Worm (Caenorhabditis elegans) whole organism, young adult: ENCODE results near the gene F52C6.2.

Experiments
- B0019.2 ChIP-seq: fragments of 200-800 bp; sonication (Bioruptor generic); conservative IDR thresholded peaks from 2 replicates; pipeline ENCODE4 v1.3.6; 2022; ENCODE audit warnings: missing genetic modification reagents, missing genetic modification characterization, missing compliant biosample characterization
- F10E7.11 ChIP-seq: sonication (generic microtip); optimal IDR thresholded peaks from 2 replicates; lab custom pipeline; 2017; ENCODE audit warnings: mild to moderate bottlenecking, missing genetic modification characterization, moderate library complexity, missing compliant biosample characterization
- F55B11.4 ChIP-seq: sonication (generic microtip); optimal IDR thresholded peaks from 2 replicates; lab custom pipeline; 2016; ENCODE audit warnings: missing compliant biosample characterization, missing genetic modification characterization, borderline replicate concordance; ENCODE audit not compliant: insufficient read depth
- K12H6.12 ChIP-seq: fragments of 200-800 bp; sonication (Bioruptor generic); optimal IDR thresholded peaks from 2 replicates; lab custom pipeline; 2018; ENCODE audit warnings: mild to moderate bottlenecking, missing genetic modification characterization, missing compliant biosample characterization
- T07F8.4 ChIP-seq: sonication (generic microtip); optimal IDR thresholded peaks from 2 replicates; lab custom pipeline; 2016; ENCODE audit warnings: mild to moderate bottlenecking, missing genetic modification characterization, moderate library complexity, missing compliant biosample characterization
- Y53F4B.3 ChIP-seq: fragments of 200-800 bp; sonication (Bioruptor generic); IDR thresholded peaks from 2 replicates; pipeline ENCODE4 v1.3.6; 2022; ENCODE audit warnings: missing genetic modification reagents, missing genetic modification characterization, missing compliant biosample characterization
- Y67H2A.10 ChIP-seq: fragments of 200-800 bp; sonication (Bioruptor generic); conservative IDR thresholded peaks from 2 replicates; pipeline ENCODE4 v1.3.6; 2022; ENCODE audit warnings: missing genetic modification reagents, missing genetic modification characterization, missing compliant biosample characterization
- akir-1 ChIP-seq: fragments of 200-800 bp; sonication (Bioruptor generic); optimal IDR thresholded peaks from 2 replicates; lab custom pipeline; 2018; ENCODE audit warnings: mild to moderate bottlenecking, missing genetic modification characterization, moderate library complexity, missing compliant biosample characterization
- ama-1 ChIP-seq, 3 experiments: fragments of 150-350 bp in 1 of 3; sonication (generic microtip) in 2 of 3; optimal IDR thresholded peaks; 2 replicates each; lab custom pipeline; 2014 to 2018; ENCODE audit warnings: missing biosample characterization in 2 of 3, missing genetic modification characterization in 2 of 3, missing genetic modification reagents in 2 of 3
- aptf-2 ChIP-seq: fragments of 200-800 bp; sonication (Bioruptor generic); conservative IDR thresholded peaks from 2 replicates; pipeline ENCODE4 v1.3.6; 2022; ENCODE audit warnings: missing genetic modification reagents, missing genetic modification characterization, missing compliant biosample characterization
- cebp-1 ChIP-seq, 2 experiments: fragments of 200-800 bp in 1 of 2; sonication (Bioruptor generic) in 1 of 2; sonication (generic microtip) in 1 of 2; IDR thresholded peaks in 1 of 2; optimal IDR thresholded peaks in 1 of 2; 2 replicates each; pipeline versions ENCODE4 v1.3.6 to Lab custom; 2017 to 2022; ENCODE audit warnings: missing compliant biosample characterization in 2 of 2, missing genetic modification characterization in 2 of 2, mild to moderate bottlenecking in 1 of 2, missing genetic modification reagents in 1 of 2, moderate library complexity in 1 of 2
- cebp-2 ChIP-seq: fragments of 200-800 bp; sonication (Bioruptor generic); IDR thresholded peaks from 2 replicates; pipeline ENCODE4 v1.3.6; 2022; ENCODE audit warnings: missing genetic modification characterization, missing compliant biosample characterization
- ceh-27 ChIP-seq: fragments of 200-800 bp; sonication (Bioruptor generic); optimal IDR thresholded peaks from 2 replicates; lab custom pipeline; 2018; ENCODE audit warnings: mild to moderate bottlenecking, missing genetic modification characterization, moderate library complexity, missing compliant biosample characterization
- ceh-58 ChIP-seq: fragments of 200-800 bp; sonication (Bioruptor generic); IDR thresholded peaks from 2 replicates; pipeline ENCODE4 v1.3.6; 2022; ENCODE audit warnings: missing genetic modification characterization, missing compliant biosample characterization
- chd-7 ChIP-seq: sonication (generic microtip); optimal IDR thresholded peaks from 2 replicates; lab custom pipeline; 2016; ENCODE audit warnings: mild to moderate bottlenecking, missing genetic modification characterization, moderate library complexity, missing compliant biosample characterization
- die-1 ChIP-seq: sonication (generic microtip); optimal IDR thresholded peaks from 2 replicates; lab custom pipeline; 2016; ENCODE audit warnings: missing genotype, mild to moderate bottlenecking, missing genetic modification characterization, missing compliant biosample characterization
- dpl-1 ChIP-seq: fragments of 150-350 bp; optimal IDR thresholded peaks from 2 replicates; lab custom pipeline; 2014; ENCODE audit warnings: missing biosample characterization, missing genetic modification reagents, missing genetic modification characterization
- egl-18 ChIP-seq: fragments of 200-800 bp; sonication (Bioruptor generic); IDR thresholded peaks from 2 replicates; pipeline ENCODE4 v1.3.6; 2022; ENCODE audit warnings: missing genetic modification reagents, missing genetic modification characterization, missing compliant biosample characterization
- egl-44 ChIP-seq: fragments of 200-800 bp; sonication (Bioruptor generic); IDR thresholded peaks from 2 replicates; pipeline ENCODE4 v1.3.6; 2022; ENCODE audit warnings: missing genetic modification reagents, missing genetic modification characterization, missing compliant biosample characterization
- him-1 ChIP-seq: sonication (generic microtip); optimal IDR thresholded peaks from 2 replicates; lab custom pipeline; 2016; ENCODE audit warnings: missing genotype, missing genetic modification reagents, missing genetic modification characterization, missing compliant biosample characterization
- hmg-1.2 ChIP-seq: fragments of 200-800 bp; sonication (Bioruptor generic); IDR thresholded peaks from 2 replicates; pipeline ENCODE4 v1.3.6; 2022; ENCODE audit warnings: missing genetic modification reagents, missing genetic modification characterization, missing compliant biosample characterization
- lin-40 ChIP-seq: sonication (generic microtip); optimal IDR thresholded peaks from 2 replicates; lab custom pipeline; 2016; ENCODE audit warnings: missing genetic modification characterization, mild to moderate bottlenecking, missing compliant biosample characterization, missing genotype, missing genetic modification reagents
- madf-10 ChIP-seq: sonication (generic microtip); optimal IDR thresholded peaks from 2 replicates; lab custom pipeline; 2016; ENCODE audit warnings: mild to moderate bottlenecking, missing genetic modification characterization, missing compliant biosample characterization
- madf-6 ChIP-seq: fragments of 200-800 bp; sonication (Bioruptor generic); IDR thresholded peaks from 2 replicates; pipeline ENCODE4 v1.3.6; 2022; ENCODE audit warnings: missing genetic modification reagents, missing genetic modification characterization, missing compliant biosample characterization
- mel-28 ChIP-seq: sonication (generic microtip); optimal IDR thresholded peaks from 2 replicates; lab custom pipeline; 2016; ENCODE audit warnings: borderline replicate concordance, mild to moderate bottlenecking, missing genetic modification characterization, missing compliant biosample characterization
- mes-4 ChIP-seq: sonication (generic microtip); optimal IDR thresholded peaks from 2 replicates; lab custom pipeline; 2016; ENCODE audit warnings: missing genotype, missing genetic modification characterization, missing compliant biosample characterization
- mxl-1 ChIP-seq: sonication (generic microtip); optimal IDR thresholded peaks from 2 replicates; lab custom pipeline; 2016; ENCODE audit warnings: missing genetic modification characterization, missing compliant biosample characterization
- nfya-2 ChIP-seq: fragments of 200-800 bp; sonication (Bioruptor generic); IDR thresholded peaks from 2 replicates; pipeline ENCODE4 v1.3.6; 2022; ENCODE audit warnings: missing genetic modification reagents, missing genetic modification characterization, missing compliant biosample characterization
- nfyb-1 ChIP-seq: fragments of 200-800 bp; sonication (Bioruptor generic); IDR thresholded peaks from 2 replicates; pipeline ENCODE4 v1.3.6; 2022; ENCODE audit warnings: missing genetic modification reagents, missing genetic modification characterization, missing compliant biosample characterization
- nhr-120 ChIP-seq: fragments of 200-800 bp; sonication (Bioruptor generic); IDR thresholded peaks from 2 replicates; pipeline ENCODE4 v1.3.6; 2022; ENCODE audit warnings: missing genetic modification characterization, missing compliant biosample characterization
- nhr-27 ChIP-seq: fragments of 200-800 bp; sonication (Bioruptor generic); optimal IDR thresholded peaks from 2 replicates; lab custom pipeline; 2018; ENCODE audit warnings: mild to moderate bottlenecking, missing genetic modification characterization, moderate library complexity, missing compliant biosample characterization
- pbrm-1 ChIP-seq: fragments of 200-800 bp; sonication (Bioruptor generic); IDR thresholded peaks from 2 replicates; pipeline ENCODE4 v1.3.6; 2022; ENCODE audit warnings: missing genetic modification reagents, missing genetic modification characterization, missing compliant biosample characterization
- pha-4 ChIP-seq: fragments of 150-350 bp; sonication (generic microtip); optimal IDR thresholded peaks from 2 replicates; lab custom pipeline; 2014; ENCODE audit warnings: missing biosample characterization, missing genetic modification reagents, missing genetic modification characterization
- sea-2 ChIP-seq: fragments of 200-800 bp; sonication (Bioruptor generic); IDR thresholded peaks from 2 replicates; pipeline ENCODE4 v1.3.6; 2022; ENCODE audit warnings: missing genetic modification characterization, missing compliant biosample characterization
- snpc-3.4 ChIP-seq: sonication (generic microtip); optimal IDR thresholded peaks from 2 replicates; lab custom pipeline; 2017; ENCODE audit warnings: missing genetic modification characterization, mild to moderate bottlenecking, missing compliant biosample characterization, antibody characterized with exemption, moderate library complexity, missing genotype, missing genetic modification reagents
- sptf-2 ChIP-seq: fragments of 200-800 bp; sonication (Bioruptor generic); optimal IDR thresholded peaks from 2 replicates; lab custom pipeline; 2018; ENCODE audit warnings: mild to moderate bottlenecking, missing genetic modification characterization, missing compliant biosample characterization
- tbp1 ChIP-seq: fragments of 200-800 bp; sonication (Bioruptor generic); optimal IDR thresholded peaks from 2 replicates; lab custom pipeline; 2018; ENCODE audit warnings: mild to moderate bottlenecking, missing genetic modification characterization, missing compliant biosample characterization
- zfh-2 ChIP-seq: fragments of 200-800 bp; sonication (Bioruptor generic); conservative IDR thresholded peaks from 2 replicates; pipeline ENCODE4 v1.3.6; 2022; ENCODE audit warnings: missing genetic modification reagents, missing genetic modification characterization, missing compliant biosample characterization
- zim-3 ChIP-seq: sonication (generic microtip); optimal IDR thresholded peaks from 2 replicates; lab custom pipeline; 2017; ENCODE audit warnings: mild to moderate bottlenecking, missing genetic modification characterization, moderate library complexity, missing compliant biosample characterization
- ztf-18 ChIP-seq: sonication (generic microtip); optimal IDR thresholded peaks from 2 replicates; lab custom pipeline; 2016; ENCODE audit warnings: missing genotype, mild to moderate bottlenecking, missing genetic modification characterization, missing compliant biosample characterization

The F52C6.2 gene

ce11 chrII:1884635-1885034 is 41.6 kb upstream of the F52C6.2 start, which contains the start of gene math-6 (continued):
- no peak for TF ChIP-seq nfyb-1

- TF ChIP-seq Y67H2A.10 (GFP tag; lab: Robert Waterston, UW) (no peak), sptf-2 (GFP tag; lab: Kevin White, UChicago) (no peak), dpl-1 (GFP tag; lab: Kevin White, UChicago) (no peak), F10E7.11 (no peak), ceh-27 (GFP tag; lab: Kevin White, UChicago) (no peak), zfh-2 (no peak), mes-4 (tag; lab: Kevin White, UChicago) (no peak), die-1 (tag; lab: Kevin White, UChicago) (no peak), zim-3 (tag; lab: Kevin White, UChicago) (no peak), mxl-1 (tag; lab: Kevin White, UChicago) (no peak), akir-1 (GFP tag; lab: Kevin White, UChicago) (no peak), snpc-3.4 (tag; lab: Kevin White, UChicago) (no peak), K12H6.12 (no peak), sea-2 (GFP tag; lab: Robert Waterston, UW) (no peak), hmg-1.2 (GFP tag; lab: Robert Waterston, UW) (no peak), him-1 (no peak), pha-4 (tag; lab: Kevin White, UChicago) (no peak)
- TF ChIP-seq, all 124 proteins: peak for 0
Observed at ce11 chrII:1886379-1886778, 39.9 kb upstream of the F52C6.2 start, which contains the start of gene math-7. Gene math-7, minus strand, starts transcription at chrII:1886479.

ce11 chrII:1889071-1889470 is 37.2 kb upstream of the F52C6.2 start, which contains the start of gene math-8:
Gene math-8, minus strand, starts transcription at chrII:1889171.
- TF ChIP-seq F10E7.11 (no peak), madf-10 (tag; lab: Kevin White, UChicago) (no peak), B0019.2 (no peak), madf-6 (GFP tag; lab: Robert Waterston, UW) (no peak), ceh-27 (GFP tag; lab: Kevin White, UChicago) (no peak), chd-7 (tag; lab: Kevin White, UChicago) (no peak), egl-18 (no peak), ceh-58 (no peak), cebp-1 (GFP tag; IDR thresholded peaks at IDR 0.05; lab: Robert Waterston, UW) (no peak), cebp-1 (tag; optimal IDR thresholded peaks at IDR 0.05; lab: Kevin White, UChicago) (no peak), ztf-18 (tag; lab: Kevin White, UChicago) (no peak), die-1 (tag; lab: Kevin White, UChicago) (no peak), mel-28 (tag; lab: Kevin White, UChicago) (no peak)

- no peak for TF ChIP-seq pbrm-1
- TF ChIP-seq cebp-1 (GFP tag; IDR thresholded peaks at IDR 0.05; lab: Robert Waterston, UW) = no peak
- no peak for TF ChIP-seq cebp-1 (tag; optimal IDR thresholded peaks at IDR 0.05; lab: Kevin White, UChicago)
- no peak for TF ChIP-seq aptf-2 (GFP tag; lab: Robert Waterston, UW)
- no peak for TF ChIP-seq nhr-120 (GFP tag; lab: Robert Waterston, UW)
- no peak for TF ChIP-seq lin-40 (tag; lab: Kevin White, UChicago)
- TF ChIP-seq nhr-27 (tag; lab: Kevin White, UChicago) = no peak
- no peak for TF ChIP-seq F55B11.4 (tag; lab: Kevin White, UChicago)
- no peak for TF ChIP-seq tbp1 (GFP tag; lab: Kevin White, UChicago)
- no peak for TF ChIP-seq ama-1 (optimal IDR thresholded peaks at IDR 0.05; lab: Kevin White, UChicago)
- no peak for TF ChIP-seq ama-1 (GFP tag; optimal IDR thresholded peaks at IDR 0.05; lab: Kevin White, UChicago)
- TF ChIP-seq Y53F4B.3 (GFP tag; lab: Robert Waterston, UW) = no peak
- TF ChIP-seq egl-44 (GFP tag; lab: Robert Waterston, UW) = no peak
- no peak for TF ChIP-seq cebp-2 (GFP tag; lab: Robert Waterston, UW)
- TF ChIP-seq ceh-27 (GFP tag; lab: Kevin White, UChicago) = no peak
- TF ChIP-seq T07F8.4 = no peak
- no peak for TF ChIP-seq K12H6.12
- TF ChIP-seq nfya-2 (GFP tag; lab: Robert Waterston, UW) = no peak
Observed at ce11 chrII:1890682-1891081, 35.6 kb upstream of the F52C6.2 start, which contains the start of gene math-9. Gene math-9, minus strand, starts transcription at chrII:1890782.
